Worm (Caenorhabditis elegans) whole organism, mixed stage, embryonic: ENCODE data around the gene slmp-1.

ENCODE experiments used
- M03D4.4 ChIP-seq: sonication (generic microtip); optimal IDR thresholded peaks from 2 replicates; lab custom pipeline; 2017; ENCODE audit warnings: mild to moderate bottlenecking, missing genetic modification characterization, missing compliant biosample characterization
- bed-3 ChIP-seq: fragments of 200-800 bp; sonication (Bioruptor generic); optimal IDR thresholded peaks from 3 replicates; lab custom pipeline; 2018; ENCODE audit warnings: mild to moderate bottlenecking, missing genetic modification characterization, moderate library complexity, missing compliant biosample characterization
- blmp-1 ChIP-seq: fragments of 150-350 bp; optimal IDR thresholded peaks from 2 replicates; lab custom pipeline; 2014; ENCODE audit warnings: missing biosample characterization, missing genetic modification characterization
- ceh-39 ChIP-seq: fragments of 150-350 bp; optimal IDR thresholded peaks from 2 replicates; lab custom pipeline; 2014; ENCODE audit warnings: missing biosample characterization, missing genetic modification characterization
- ceh-43 ChIP-seq: fragments of 200-800 bp; sonication (Bioruptor generic); optimal IDR thresholded peaks from 2 replicates; lab custom pipeline; 2018; ENCODE audit warnings: mild to moderate bottlenecking, missing genetic modification characterization, moderate library complexity, missing compliant biosample characterization
- ceh-83 ChIP-seq: fragments of 200-800 bp; sonication (Bioruptor generic); optimal IDR thresholded peaks from 2 replicates; lab custom pipeline; 2018; ENCODE audit warnings: mild to moderate bottlenecking, missing genetic modification characterization, missing compliant biosample characterization
- ces-1 ChIP-seq: fragments of 150-350 bp; optimal IDR thresholded peaks from 2 replicates; lab custom pipeline; 2014; ENCODE audit warnings: missing biosample characterization, missing genetic modification reagents, missing genetic modification characterization
- cnd-1 ChIP-seq: fragments of 200-800 bp; sonication (Bioruptor generic); optimal IDR thresholded peaks from 2 replicates; lab custom pipeline; 2018; ENCODE audit warnings: mild to moderate bottlenecking, missing genetic modification characterization, missing compliant biosample characterization
- drap-1 ChIP-seq: fragments of 200-800 bp; sonication (Bioruptor generic); optimal IDR thresholded peaks from 3 replicates; lab custom pipeline; 2018; ENCODE audit warnings: mild to moderate bottlenecking, missing genetic modification characterization, missing compliant biosample characterization
- elt-1 ChIP-seq: sonication (generic microtip); optimal IDR thresholded peaks from 2 replicates; lab custom pipeline; 2017; ENCODE audit warnings: missing genetic modification characterization, mild to moderate bottlenecking, missing compliant biosample characterization, antibody characterized with exemption, moderate library complexity, borderline replicate concordance; ENCODE audit not compliant: insufficient read depth
- elt-3 ChIP-seq: fragments of 150-350 bp; optimal IDR thresholded peaks from 2 replicates; lab custom pipeline; 2014; ENCODE audit warnings: missing biosample characterization, missing genetic modification characterization
- flh-1 ChIP-seq: fragments of 200-800 bp; sonication (Bioruptor generic); optimal IDR thresholded peaks from 2 replicates; lab custom pipeline; 2018; ENCODE audit warnings: mild to moderate bottlenecking, missing genetic modification characterization, moderate library complexity, missing compliant biosample characterization
- ham-2 ChIP-seq: fragments of 200-800 bp; sonication (Bioruptor generic); optimal IDR thresholded peaks from 2 replicates; lab custom pipeline; 2018; ENCODE audit warnings: mild to moderate bottlenecking, missing genetic modification characterization, missing compliant biosample characterization
- hlh-1 ChIP-seq: fragments of 150-350 bp; optimal IDR thresholded peaks from 2 replicates; lab custom pipeline; 2014; ENCODE audit warnings: missing biosample characterization, missing genetic modification reagents, missing genetic modification characterization
- lin-13 ChIP-seq: fragments of 150-350 bp; optimal IDR thresholded peaks from 2 replicates; lab custom pipeline; 2014; ENCODE audit warnings: missing biosample characterization, missing genetic modification characterization
- lin-32 ChIP-seq: fragments of 200-800 bp; sonication (Bioruptor generic); optimal IDR thresholded peaks from 2 replicates; lab custom pipeline; 2018; ENCODE audit warnings: mild to moderate bottlenecking, missing genetic modification characterization, missing compliant biosample characterization
- lsy-2 ChIP-seq: fragments of 150-350 bp; optimal IDR thresholded peaks from 2 replicates; lab custom pipeline; 2014; ENCODE audit warnings: missing biosample characterization, missing genetic modification characterization
- mab-5 ChIP-seq: fragments of 150-350 bp; optimal IDR thresholded peaks from 2 replicates; lab custom pipeline; 2014; ENCODE audit warnings: missing biosample characterization, missing genetic modification characterization
- mep-1 ChIP-seq: fragments of 150-350 bp; optimal IDR thresholded peaks from 2 replicates; lab custom pipeline; 2017; ENCODE audit warnings: missing biosample characterization, missing genetic modification reagents, missing genetic modification characterization, inconsistent platforms
- mls-2 ChIP-seq: sonication (generic microtip); optimal IDR thresholded peaks from 2 replicates; lab custom pipeline; 2016; ENCODE audit warnings: mild to moderate bottlenecking, missing genetic modification characterization, moderate library complexity, missing compliant biosample characterization
- nhr-12 ChIP-seq: fragments of 150-350 bp; optimal IDR thresholded peaks from 2 replicates; lab custom pipeline; 2014; ENCODE audit warnings: missing biosample characterization, missing genetic modification characterization
- nhr-2 ChIP-seq: fragments of 150-350 bp; optimal IDR thresholded peaks from 2 replicates; lab custom pipeline; 2014; ENCODE audit warnings: missing biosample characterization, missing genetic modification characterization
- nhr-237 ChIP-seq: fragments of 150-350 bp; optimal IDR thresholded peaks from 2 replicates; lab custom pipeline; 2014; ENCODE audit warnings: missing biosample characterization, missing genetic modification characterization
- nhr-28 ChIP-seq: fragments of 150-350 bp; optimal IDR thresholded peaks from 2 replicates; lab custom pipeline; 2014; ENCODE audit warnings: missing biosample characterization, missing genetic modification characterization
- nhr-76 ChIP-seq: sonication (generic microtip); optimal IDR thresholded peaks from 2 replicates; lab custom pipeline; 2017; ENCODE audit warnings: missing biosample characterization, missing genetic modification characterization
- pha-4 ChIP-seq: fragments of 150-350 bp; optimal IDR thresholded peaks from 2 replicates; lab custom pipeline; 2018; ENCODE audit warnings: missing biosample characterization, missing genetic modification reagents, missing genetic modification characterization
- sem-2 ChIP-seq: fragments of 200-800 bp; sonication (Bioruptor generic); optimal IDR thresholded peaks from 2 replicates; lab custom pipeline; 2018; ENCODE audit warnings: mild to moderate bottlenecking, missing genetic modification characterization, missing compliant biosample characterization
- snpc-4 ChIP-seq: fragments of 150-350 bp; optimal IDR thresholded peaks from 2 replicates; lab custom pipeline; 2014; ENCODE audit warnings: missing biosample characterization, missing genetic modification characterization
- sptf-1 ChIP-seq: sonication (generic microtip); optimal IDR thresholded peaks from 2 replicates; lab custom pipeline; 2017; ENCODE audit warnings: mild to moderate bottlenecking, missing genetic modification characterization, moderate library complexity, missing compliant biosample characterization
- tbx-8 ChIP-seq: fragments of 200-800 bp; sonication (Bioruptor generic); optimal IDR thresholded peaks from 2 replicates; lab custom pipeline; 2018; ENCODE audit warnings: mild to moderate bottlenecking, missing genetic modification characterization, moderate library complexity, missing compliant biosample characterization
- unc-120 ChIP-seq: sonication (generic microtip); optimal IDR thresholded peaks from 2 replicates; lab custom pipeline; 2017; ENCODE audit warnings: missing genetic modification characterization, missing compliant biosample characterization; ENCODE audit not compliant: poor library complexity, severe bottlenecking
- unc-39 ChIP-seq: fragments of 150-350 bp; optimal IDR thresholded peaks from 2 replicates; lab custom pipeline; 2014; ENCODE audit warnings: missing biosample characterization, missing genetic modification characterization
- unc-62 ChIP-seq: fragments of 150-350 bp; optimal IDR thresholded peaks from 2 replicates; lab custom pipeline; 2014; ENCODE audit warnings: missing biosample characterization, missing genetic modification reagents, missing genetic modification characterization
- zip-8 ChIP-seq: fragments of 150-350 bp; optimal IDR thresholded peaks from 2 replicates; lab custom pipeline; 2014; ENCODE audit warnings: missing biosample characterization, missing genetic modification characterization
- ztf-11 ChIP-seq: fragments of 150-350 bp; optimal IDR thresholded peaks from 2 replicates; lab custom pipeline; 2014; ENCODE audit warnings: missing biosample characterization, missing genetic modification characterization

slmp-1 gene

ce11 chrIV:3231644-3232043 lies 18.1 kb downstream of the slmp-1 start:
- TF ChIP-seq lin-32 (GFP tag; lab: Kevin White, UChicago), result peak; percentile 28
- TF ChIP-seq sptf-1 (tag; lab: Kevin White, UChicago), result peak; percentile 20
- TF ChIP-seq hlh-1 (tag; lab: Kevin White, UChicago), result peak; percentile 96
- no peak for TF ChIP-seq nhr-237 (tag; lab: Kevin White, UChicago)
- peak; percentile 10 for TF ChIP-seq ham-2
- TF ChIP-seq mab-5 (tag; lab: Kevin White, UChicago), result no peak
- no peak for TF ChIP-seq nhr-12 (tag; lab: Kevin White, UChicago)
- TF ChIP-seq unc-62 (GFP tag; lab: Kevin White, UChicago), result peak; percentile 77
- TF ChIP-seq unc-120 (tag; lab: Kevin White, UChicago), result peak; percentile 63
- no peak for TF ChIP-seq mls-2 (tag; lab: Kevin White, UChicago)

ce11 chrIV:3232694-3233372 lies 19.3 kb downstream of the slmp-1 start:
- TF ChIP-seq pha-4 (tag; lab: Kevin White, UChicago) (peak; percentile 67), nhr-12 (tag; lab: Kevin White, UChicago) (peak; percentile 47), unc-62 (GFP tag; lab: Kevin White, UChicago) (peak; percentile 28), flh-1 (GFP tag; lab: Kevin White, UChicago) (no peak), ztf-11 (peak; percentile 64), mab-5 (tag; lab: Kevin White, UChicago) (no peak), nhr-2 (tag; lab: Kevin White, UChicago) (peak; percentile 36), ceh-83 (GFP tag; lab: Kevin White, UChicago) (peak; percentile 67), zip-8 (no peak), lin-32 (GFP tag; lab: Kevin White, UChicago) (no peak), M03D4.4 (peak; percentile 68), drap-1 (peak; percentile 41), sptf-1 (tag; lab: Kevin White, UChicago) (peak; percentile 77), lin-13 (tag; lab: Kevin White, UChicago) (peak; percentile 66), mls-2 (tag; lab: Kevin White, UChicago) (peak; percentile 60), snpc-4 (tag; lab: Kevin White, UChicago) (no peak), tbx-8 (GFP tag; lab: Kevin White, UChicago) (no peak), lsy-2 (tag; lab: Kevin White, UChicago) (no peak), cnd-1 (tag; lab: Kevin White, UChicago) (peak; percentile 49), nhr-76 (tag; lab: Kevin White, UChicago) (peak; percentile 23), ceh-43 (GFP tag; lab: Kevin White, UChicago) (no peak), unc-120 (tag; lab: Kevin White, UChicago) (peak; percentile 62), ham-2 (peak; percentile 96), ces-1 (GFP tag; lab: Kevin White, UChicago) (no peak), blmp-1 (tag; lab: Kevin White, UChicago) (no peak), bed-3 (GFP tag; lab: Kevin White, UChicago) (peak; percentile 32), elt-3 (tag; lab: Kevin White, UChicago) (no peak), ceh-39 (no peak), elt-1 (tag; lab: Kevin White, UChicago) (peak; percentile 42), sem-2 (GFP tag; lab: Kevin White, UChicago) (peak; percentile 67), nhr-237 (tag; lab: Kevin White, UChicago) (peak; percentile 25)

ce11 chrIV:3233429-3233885 lies 19.9 kb downstream of the slmp-1 start:
- TF ChIP-seq lsy-2 (tag; lab: Kevin White, UChicago) (no peak), blmp-1 (tag; lab: Kevin White, UChicago) (no peak), flh-1 (GFP tag; lab: Kevin White, UChicago) (no peak), unc-120 (tag; lab: Kevin White, UChicago) (no peak), lin-32 (GFP tag; lab: Kevin White, UChicago) (no peak), sem-2 (GFP tag; lab: Kevin White, UChicago) (no peak), drap-1 (no peak), pha-4 (tag; lab: Kevin White, UChicago) (peak; percentile 33), mls-2 (tag; lab: Kevin White, UChicago) (no peak), ceh-39 (no peak), ham-2 (peak; percentile 86), bed-3 (GFP tag; lab: Kevin White, UChicago) (no peak), sptf-1 (tag; lab: Kevin White, UChicago) (no peak), mep-1 (tag; lab: Kevin White, UChicago) (no peak), nhr-12 (tag; lab: Kevin White, UChicago) (no peak), ceh-43 (GFP tag; lab: Kevin White, UChicago) (no peak), snpc-4 (tag; lab: Kevin White, UChicago) (no peak), mab-5 (tag; lab: Kevin White, UChicago) (no peak), lin-13 (tag; lab: Kevin White, UChicago) (peak; percentile 26), tbx-8 (GFP tag; lab: Kevin White, UChicago) (no peak), ceh-83 (GFP tag; lab: Kevin White, UChicago) (no peak), zip-8 (peak; percentile 47), nhr-237 (tag; lab: Kevin White, UChicago) (no peak), elt-3 (tag; lab: Kevin White, UChicago) (no peak), hlh-1 (tag; lab: Kevin White, UChicago) (peak; percentile 86), unc-39 (tag; lab: Kevin White, UChicago) (no peak), nhr-28 (no peak), nhr-76 (tag; lab: Kevin White, UChicago) (no peak), M03D4.4 (no peak), nhr-2 (tag; lab: Kevin White, UChicago) (no peak), ces-1 (GFP tag; lab: Kevin White, UChicago) (no peak), ztf-11 (no peak), unc-62 (GFP tag; lab: Kevin White, UChicago) (peak; percentile 43), cnd-1 (tag; lab: Kevin White, UChicago) (no peak), elt-1 (tag; lab: Kevin White, UChicago) (peak; percentile 32)
